Worm (Caenorhabditis elegans) whole organism, L3 larva: Measurements from ENCODE around the gene srw-36.
"Not testable (repeated sequence)": the region's sequence is repeated elsewhere in the genome, so short reads cannot be mapped to it uniquely, and the experiment has no call there.

Experiments
- ZK546.5 ChIP-seq: sonication (generic microtip); optimal IDR thresholded peaks from 2 replicates; lab custom pipeline; 2017; ENCODE audit warnings: missing biosample characterization, missing genetic modification characterization
- ceh-16 ChIP-seq: sonication (generic microtip); optimal IDR thresholded peaks from 2 replicates; lab custom pipeline; 2017; ENCODE audit warnings: missing biosample characterization, missing genetic modification characterization
- ceh-28 ChIP-seq: fragments of 150-350 bp; optimal IDR thresholded peaks from 2 replicates; lab custom pipeline; 2014; ENCODE audit warnings: missing biosample characterization, missing genetic modification reagents, missing genetic modification characterization
- ceh-82 ChIP-seq: fragments of 150-350 bp; optimal IDR thresholded peaks from 2 replicates; lab custom pipeline; 2014; ENCODE audit warnings: missing biosample characterization, missing genetic modification characterization
- egl-5 ChIP-seq: fragments of 150-350 bp; optimal IDR thresholded peaks from 2 replicates; lab custom pipeline; 2017; ENCODE audit warnings: missing biosample characterization, missing genetic modification reagents, missing genetic modification characterization, inconsistent platforms
- elt-1 ChIP-seq: fragments of 150-350 bp; optimal IDR thresholded peaks from 2 replicates; lab custom pipeline; 2014; ENCODE audit warnings: missing biosample characterization, missing genetic modification characterization
- elt-2 ChIP-seq: sonication (generic microtip); optimal IDR thresholded peaks from 2 replicates; lab custom pipeline; 2016; ENCODE audit warnings: missing genetic modification reagents, mild to moderate bottlenecking, missing genetic modification characterization, missing compliant biosample characterization
- elt-3 ChIP-seq, 3 experiments: fragments of 150-350 bp in 1 of 3; sonication (generic microtip) in 2 of 3; optimal IDR thresholded peaks; 2 replicates in 2 of 3; 4 replicates in 1 of 3; lab custom pipeline; 2014 to 2017; ENCODE audit warnings: missing biosample characterization in 3 of 3, missing genetic modification characterization in 3 of 3
- eor-1 ChIP-seq, 2 experiments: fragments of 150-350 bp; optimal IDR thresholded peaks; 2 replicates each; lab custom pipeline; 2014 to 2018; ENCODE audit warnings: missing biosample characterization in 2 of 2, missing genetic modification characterization in 2 of 2
- fos-1 ChIP-seq: fragments of 150-350 bp; optimal IDR thresholded peaks from 2 replicates; lab custom pipeline; 2014; ENCODE audit warnings: missing biosample characterization, missing genetic modification characterization
- lin-39 ChIP-seq: fragments of 150-350 bp; optimal IDR thresholded peaks from 2 replicates; lab custom pipeline; 2018; ENCODE audit warnings: missing biosample characterization, missing genetic modification reagents, missing genetic modification characterization
- lsy-12 ChIP-seq: sonication (generic microtip); optimal IDR thresholded peaks from 2 replicates; lab custom pipeline; 2016; ENCODE audit warnings: mild to moderate bottlenecking, missing genetic modification characterization, missing compliant biosample characterization
- mml-1 ChIP-seq: fragments of 150-350 bp; sonication (generic microtip); optimal IDR thresholded peaks from 3 replicates; lab custom pipeline; 2014; ENCODE audit warnings: missing biosample characterization, missing genetic modification characterization
- nhr-12 ChIP-seq: fragments of 150-350 bp; optimal IDR thresholded peaks from 2 replicates; lab custom pipeline; 2014; ENCODE audit warnings: missing biosample characterization, missing genetic modification characterization
- nhr-25 ChIP-seq: sonication (generic microtip); optimal IDR thresholded peaks from 2 replicates; lab custom pipeline; 2017; ENCODE audit warnings: missing biosample characterization, missing genetic modification characterization
- nhr-28 ChIP-seq: fragments of 150-350 bp; optimal IDR thresholded peaks from 2 replicates; lab custom pipeline; 2014; ENCODE audit warnings: missing biosample characterization, missing genetic modification characterization
- nhr-67 ChIP-seq: fragments of 150-350 bp; optimal IDR thresholded peaks from 2 replicates; lab custom pipeline; 2014; ENCODE audit warnings: missing biosample characterization, missing genetic modification characterization
- nhr-76 ChIP-seq: fragments of 150-350 bp; sonication (generic microtip); optimal IDR thresholded peaks from 5 replicates; lab custom pipeline; 2014; ENCODE audit warnings: missing biosample characterization, missing genetic modification characterization
- pha-4 ChIP-seq: fragments of 150-350 bp; optimal IDR thresholded peaks from 2 replicates; lab custom pipeline; 2014; ENCODE audit warnings: missing biosample characterization, missing genetic modification reagents, missing genetic modification characterization
- skn-1 ChIP-seq: fragments of 150-350 bp; optimal IDR thresholded peaks from 2 replicates; lab custom pipeline; 2014; ENCODE audit warnings: missing biosample characterization, missing genetic modification characterization
- tbx-2 ChIP-seq: sonication (generic microtip); optimal IDR thresholded peaks from 2 replicates; lab custom pipeline; 2016; ENCODE audit warnings: mild to moderate bottlenecking, missing genetic modification characterization, missing compliant biosample characterization
- unc-39 ChIP-seq: sonication (generic microtip); optimal IDR thresholded peaks from 4 replicates; lab custom pipeline; 2017; ENCODE audit warnings: missing biosample characterization, missing genetic modification characterization
- ztf-11 ChIP-seq: fragments of 150-350 bp; optimal IDR thresholded peaks from 2 replicates; lab custom pipeline; 2014; ENCODE audit warnings: missing biosample characterization, missing genetic modification characterization
- ztf-4 ChIP-seq: fragments of 150-350 bp; optimal IDR thresholded peaks from 2 replicates; lab custom pipeline; 2014; ENCODE audit warnings: missing biosample characterization, missing genetic modification characterization

Gene srw-36

DNA sequence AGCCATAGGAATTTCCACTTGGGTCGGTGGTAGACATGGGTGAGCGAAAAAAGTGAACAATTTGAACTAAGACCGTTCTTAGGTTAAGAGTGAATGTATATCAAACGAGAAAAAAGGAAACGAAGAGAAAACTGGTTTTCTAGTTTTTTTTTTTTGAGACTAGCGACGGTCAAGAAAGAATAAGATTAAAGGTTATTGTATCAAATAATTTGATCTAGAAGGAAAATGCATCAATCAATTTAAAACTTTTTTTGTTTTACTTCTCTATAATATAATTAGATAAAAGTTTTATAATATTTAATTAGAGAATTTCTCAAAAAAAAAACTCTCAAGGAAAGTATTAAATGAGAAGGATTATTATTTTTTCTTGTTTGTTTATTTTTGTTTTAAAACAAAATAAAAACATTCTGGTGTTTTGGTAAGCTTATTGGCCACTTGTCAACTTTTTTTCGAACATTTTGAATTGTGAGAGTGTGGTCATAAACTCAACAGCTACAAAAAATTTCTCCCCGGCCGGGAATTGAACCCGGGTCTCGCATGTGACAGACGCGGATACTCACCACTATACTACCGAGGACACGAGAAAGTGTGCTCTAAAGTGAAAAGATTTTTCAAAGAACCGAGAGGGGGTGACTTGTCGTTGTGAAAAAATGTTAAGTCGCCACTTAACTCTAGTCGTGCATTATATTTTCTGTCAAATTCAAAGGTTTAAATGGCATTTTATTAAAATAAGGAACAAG, 37.6 kb upstream of the srw-36 start, which contains the start of gene W06G6.17:
Gene W06G6.17, minus strand, starts transcription at position 51 of the 740 bp plus-strand sequence.
- peak; percentile 11 for TF ChIP-seq elt-2 (tag; lab: Kevin White, UChicago)
- no peak for TF ChIP-seq elt-3 (tag; optimal IDR thresholded peaks at IDR 0.05; lab: Kevin White, UChicago)
- no peak for TF ChIP-seq mml-1 (tag; lab: Kevin White, UChicago)
- TF ChIP-seq, all 47 proteins: peak for 1

DNA sequence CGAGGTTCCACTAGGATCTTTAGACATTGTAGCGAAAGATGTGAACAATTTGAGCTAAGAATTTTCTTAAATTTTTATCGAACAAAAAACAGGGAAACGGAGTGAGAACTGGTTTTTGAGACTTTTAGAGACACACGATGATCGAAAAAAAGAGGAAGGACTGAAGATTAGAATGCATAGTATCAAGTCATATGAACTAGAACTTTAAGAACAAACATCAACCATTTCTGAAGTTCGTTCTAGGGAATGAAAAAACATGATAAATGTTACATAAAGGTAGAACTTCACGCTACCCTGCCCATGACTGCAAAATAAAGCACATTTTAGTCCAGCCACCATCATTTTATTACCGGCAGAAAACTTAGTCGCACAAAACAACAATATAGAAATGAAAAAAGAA, 36.6 kb upstream of the srw-36 start, which contains the start of gene W06G6.9:
Gene W06G6.9, minus strand, starts transcription at position 101 of the 400 bp plus-strand sequence.
- TF ChIP-seq lsy-12 (tag; lab: Kevin White, UChicago), result no peak
- TF ChIP-seq ztf-4 (tag; lab: Kevin White, UChicago), result no peak
- TF ChIP-seq skn-1 (tag; lab: Kevin White, UChicago), result no peak
- TF ChIP-seq lin-39 (tag; lab: Kevin White, UChicago), result no peak
- TF ChIP-seq ceh-28 (tag; lab: Kevin White, UChicago), result no peak

DNA sequence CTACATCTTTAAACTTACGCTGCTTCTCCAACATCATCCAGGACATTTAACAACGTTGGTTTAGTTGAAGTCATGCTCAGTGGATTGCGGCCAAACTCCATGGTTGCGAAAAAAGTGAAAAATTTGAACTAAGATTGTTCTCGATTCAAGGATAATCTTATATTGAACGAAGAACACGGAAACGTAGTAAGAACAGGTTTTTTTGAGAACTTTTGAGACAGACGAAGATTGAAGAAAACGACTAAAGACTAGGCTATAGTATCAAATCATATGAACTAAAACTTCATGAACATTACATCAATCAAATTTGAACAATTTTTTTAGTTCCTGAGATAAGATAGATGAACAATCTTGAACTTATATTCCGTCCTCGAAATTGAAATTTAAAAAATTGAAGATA, 35.9 kb upstream of the srw-36 start, which contains the start of gene W06G6.10:
Gene W06G6.10, minus strand, starts transcription at position 101 of the 400 bp plus-strand sequence.
- no peak for TF ChIP-seq ceh-82 (tag; lab: Kevin White, UChicago)
- no peak for TF ChIP-seq tbx-2 (tag; lab: Kevin White, UChicago)
- no peak for TF ChIP-seq lin-39 (tag; lab: Kevin White, UChicago)
- no peak for TF ChIP-seq nhr-67
- TF ChIP-seq eor-1 (tag; optimal IDR thresholded peaks at IDR 0.05; lab: Kevin White, UChicago), result no peak

DNA sequence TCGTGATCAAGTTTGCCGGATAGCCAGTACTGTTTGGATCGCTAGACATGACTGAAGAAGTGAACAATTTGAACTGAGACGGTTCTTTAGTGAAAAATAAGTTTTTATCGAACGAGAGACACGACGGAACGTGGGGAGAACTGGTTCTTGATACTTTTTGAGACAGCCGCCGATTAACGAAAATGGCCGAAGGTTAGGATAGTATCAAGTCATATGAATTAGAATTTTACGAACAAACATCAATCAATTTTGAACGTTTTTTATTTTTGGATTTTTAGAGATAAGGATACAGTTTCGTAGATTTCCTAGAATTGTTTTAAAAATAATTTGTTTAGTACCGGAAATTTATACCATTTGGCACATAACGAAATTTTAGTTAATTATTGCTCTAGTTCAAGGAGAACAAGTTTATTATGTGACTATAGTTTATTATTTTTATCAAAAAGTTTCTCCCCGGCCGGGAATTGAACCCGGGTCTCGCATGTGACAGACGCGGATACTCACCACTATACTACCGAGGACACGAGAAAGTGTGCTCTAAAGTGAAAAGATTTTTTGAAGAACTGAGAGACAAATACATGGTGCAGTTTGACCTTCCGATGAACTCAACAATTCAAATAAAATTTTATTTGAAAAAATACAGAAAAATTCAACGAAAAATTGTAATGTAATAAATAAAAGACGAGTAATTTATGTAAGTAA, 34.5 kb upstream of the srw-36 start, which contains the start of gene W06G6.20:
Gene W06G6.20, minus strand, starts transcription at position 51 of the 702 bp plus-strand sequence.
- peak; percentile 12 for TF ChIP-seq elt-2 (tag; lab: Kevin White, UChicago)
- TF ChIP-seq ceh-28 (tag; lab: Kevin White, UChicago), result no peak
- no peak for TF ChIP-seq skn-1 (tag; lab: Kevin White, UChicago)

DNA sequence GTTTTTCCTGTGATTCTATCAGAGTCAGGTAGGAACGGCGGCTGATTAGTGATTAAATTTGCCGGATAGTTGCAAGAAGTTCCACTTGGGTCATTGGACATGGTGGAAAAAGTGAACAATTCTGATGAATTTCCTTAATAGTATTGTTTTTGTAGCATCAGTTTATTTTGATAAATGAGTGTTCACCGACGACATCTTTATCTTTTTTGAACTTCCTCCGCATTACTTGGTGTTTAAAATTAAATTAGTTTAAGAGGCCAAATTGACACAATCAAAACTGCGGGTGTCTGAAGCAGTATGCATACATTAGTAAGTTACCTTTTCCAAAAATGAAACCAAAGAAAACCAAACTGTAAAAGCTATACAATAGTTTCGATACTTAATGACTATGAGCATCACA, 33.8 kb upstream of the srw-36 start, which contains the start of gene W06G6.11:
Gene W06G6.11, minus strand, starts transcription at position 101 of the 400 bp plus-strand sequence.
- TF ChIP-seq pha-4, elt-1, nhr-28 (tag; lab: Kevin White, UChicago): not testable (repeated sequence)
- TF ChIP-seq, all 47 proteins: peak for 0; not testable (repeated sequence) for 47

DNA sequence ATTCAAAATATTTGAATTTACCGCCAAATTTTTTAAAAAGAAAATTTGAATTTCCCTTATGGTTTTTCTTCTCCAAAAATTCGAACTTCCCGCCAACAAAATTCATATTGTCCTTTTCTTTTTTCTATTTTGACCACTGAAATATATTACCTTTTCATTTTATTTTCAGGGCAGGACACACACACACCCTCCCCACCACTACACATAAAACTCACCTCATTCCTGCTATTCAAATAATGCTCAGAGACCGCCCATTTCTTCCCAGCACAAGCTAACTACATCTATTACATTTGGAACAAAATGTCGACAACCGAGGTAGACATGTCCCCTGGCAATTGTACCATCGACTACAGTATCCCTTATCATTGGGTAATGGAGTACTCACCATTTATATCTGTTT, 28.7 kb upstream of the srw-36 start, which contains the start of gene W06G6.15:
Gene W06G6.15, plus strand, starts transcription at position 301 of the 400 bp plus-strand sequence.
- not testable (repeated sequence) for TF ChIP-seq nhr-25, ztf-11, ZK546.5 (tag; lab: Kevin White, UChicago)

DNA sequence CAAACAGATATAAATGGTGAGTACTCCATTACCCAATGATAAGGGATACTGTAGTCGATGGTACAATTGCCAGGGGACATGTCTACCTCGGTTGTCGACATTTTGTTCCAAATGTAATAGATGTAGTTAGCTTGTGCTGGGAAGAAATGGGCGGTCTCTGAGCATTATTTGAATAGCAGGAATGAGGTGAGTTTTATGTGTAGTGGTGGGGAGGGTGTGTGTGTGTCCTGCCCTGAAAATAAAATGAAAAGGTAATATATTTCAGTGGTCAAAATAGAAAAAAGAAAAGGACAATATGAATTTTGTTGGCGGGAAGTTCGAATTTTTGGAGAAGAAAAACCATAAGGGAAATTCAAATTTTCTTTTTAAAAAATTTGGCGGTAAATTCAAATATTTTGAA, 22.2 kb upstream of the srw-36 start, which contains the start of gene Y70C5B.2:
Gene Y70C5B.2, minus strand, starts transcription at position 101 of the 400 bp plus-strand sequence.
- TF ChIP-seq egl-5; ZK546.5 (tag; lab: Kevin White, UChicago); nhr-76 (tag; lab: Kevin White, UChicago): not testable (repeated sequence)

DNA sequence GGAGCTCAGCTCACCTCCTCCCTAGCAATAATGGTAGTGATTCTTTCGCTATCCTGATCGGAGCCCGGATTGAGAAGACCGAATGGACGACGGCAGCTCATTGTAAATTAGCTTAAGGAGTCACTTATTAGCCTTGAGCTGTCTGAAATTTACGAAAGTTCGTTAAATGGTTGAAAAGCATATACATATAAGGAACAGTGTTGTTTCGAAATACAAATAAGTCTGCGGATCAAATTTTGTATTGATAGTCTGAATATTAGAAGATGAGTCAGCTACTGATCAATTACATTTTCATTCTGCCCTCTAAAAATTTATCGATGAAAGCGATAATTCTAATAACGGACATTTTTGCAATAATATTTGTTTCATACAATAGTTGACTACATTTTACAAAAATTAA, 16.3 kb upstream of the srw-36 start, which contains the start of gene F14F8.14:
Gene F14F8.14, minus strand, starts transcription at position 101 of the 400 bp plus-strand sequence.
- TF ChIP-seq nhr-12 (no peak), unc-39 (tag; lab: Kevin White, UChicago) (no peak), ceh-16 (tag; lab: Kevin White, UChicago) (no peak), fos-1 (tag; lab: Kevin White, UChicago) (no peak)
